Worm (Caenorhabditis elegans): ENCODE data around the gene aagr-3.

ce11 chrV:9744934-9745333, 15.6 kb upstream of the aagr-3 start, which contains the start of gene F58E6.13:
- TF ChIP-seq ets-5 (GFP tag; IDR thresholded peaks at IDR 0.05) = no peak
- no peak for TF ChIP-seq ceh-82 (tag; optimal IDR thresholded peaks at IDR 0.05)
- no peak for TF ChIP-seq pqm-1 (tag; optimal IDR thresholded peaks at IDR 0.05)
- no peak for TF ChIP-seq isw-1 (GFP tag; IDR thresholded peaks at IDR 0.05)
- no peak for TF ChIP-seq grh-1 (GFP tag; IDR thresholded peaks at IDR 0.05)
- TF ChIP-seq ztf-11 (tag; optimal IDR thresholded peaks at IDR 0.05) = no peak
